Worm (Caenorhabditis elegans): ENCODE data around the gene Y73B6A.3.

DNA sequence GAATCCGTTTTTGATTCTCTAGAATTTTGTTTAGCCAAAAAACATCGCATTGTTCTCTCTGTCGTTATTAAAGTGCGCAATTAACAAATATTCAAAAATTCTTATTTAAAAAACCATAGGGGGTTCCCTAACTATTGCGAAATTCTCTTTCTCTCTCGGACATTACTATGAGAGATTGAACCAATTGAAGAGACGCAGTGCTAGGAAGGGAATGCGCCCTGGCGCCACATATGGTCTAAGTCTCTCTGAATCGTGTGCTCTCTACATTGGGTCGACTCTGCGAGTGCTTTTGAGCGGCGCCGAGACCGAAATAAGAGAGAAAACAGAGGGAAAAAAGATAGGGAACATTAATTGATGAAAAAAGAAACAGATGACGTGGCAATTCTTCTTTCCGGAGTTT, 45.8 kb upstream of the Y73B6A.3 start:
- TF ChIP-seq dao-5 (tag; optimal IDR thresholded peaks at IDR 0.05) (no peak), him-1 (tag; optimal IDR thresholded peaks at IDR 0.05) (peak; percentile 28), W03F9.2 (tag; optimal IDR thresholded peaks at IDR 0.05) (peak; percentile 55)

Measured in whole organism, L4/young adult.